Worm (Caenorhabditis elegans): Measurements from ENCODE around the gene Y39A3B.7.

DNA sequence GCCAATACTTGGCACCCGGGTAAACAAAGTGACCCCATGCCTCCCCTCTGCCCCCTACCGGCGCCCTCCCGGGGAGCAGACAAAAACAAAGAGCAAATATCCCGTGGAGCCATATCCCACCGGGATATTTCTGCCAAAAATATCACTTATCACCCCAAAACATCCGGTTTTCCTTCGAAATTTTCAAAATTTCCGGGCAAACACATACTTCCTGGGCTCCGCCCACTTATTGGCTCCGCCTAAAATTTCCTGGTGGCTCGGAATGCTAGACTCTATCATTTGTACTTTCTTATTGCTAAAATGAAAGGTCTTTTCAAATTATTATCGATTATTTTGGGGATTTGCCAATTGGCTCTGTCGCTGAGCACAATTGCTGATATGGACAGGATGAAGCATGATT, 21.0 kb upstream of the Y39A3B.7 start, which contains the start of gene Y39A3B.1:
- TF ChIP-seq elt-3 (tag; optimal IDR thresholded peaks at IDR 0.05) (no peak), lin-39 (tag; optimal IDR thresholded peaks at IDR 0.05) (no peak), peb-1 (tag; optimal IDR thresholded peaks at IDR 0.05) (no peak)

All from whole organism, L2 larva.